Worm (Caenorhabditis elegans) whole organism, young adult: ENCODE measurements around the gene Y54G11A.2.

Source experiments
- B0261.1 ChIP-seq: sonication (generic microtip); optimal IDR thresholded peaks from 2 replicates; lab custom pipeline; 2016; ENCODE audit warnings: mild to moderate bottlenecking, missing genetic modification characterization, moderate library complexity, missing compliant biosample characterization
- B0336.3 ChIP-seq: fragments of 200-800 bp; sonication (Bioruptor generic); IDR thresholded peaks from 2 replicates; pipeline ENCODE4 v1.3.6; 2022; ENCODE audit warnings: missing genetic modification characterization, missing compliant biosample characterization
- C17E4.6 ChIP-seq: fragments of 200-800 bp; sonication (Bioruptor generic); IDR thresholded peaks from 2 replicates; pipeline ENCODE4 v1.3.6; 2022; ENCODE audit warnings: missing genetic modification reagents, missing genetic modification characterization, missing compliant biosample characterization
- D2030.7 ChIP-seq: fragments of 200-800 bp; sonication (Bioruptor generic); IDR thresholded peaks from 2 replicates; pipeline ENCODE4 v1.3.6; 2022; ENCODE audit warnings: missing genetic modification reagents, missing genetic modification characterization, missing compliant biosample characterization
- F39B2.1 ChIP-seq: fragments of 200-800 bp; sonication (Bioruptor generic); IDR thresholded peaks from 2 replicates; pipeline ENCODE4 v1.3.6; 2022; ENCODE audit warnings: missing genetic modification reagents, missing genetic modification characterization, missing compliant biosample characterization
- F57A8.1 ChIP-seq: fragments of 200-800 bp; sonication (Bioruptor generic); optimal IDR thresholded peaks from 2 replicates; lab custom pipeline; 2018; ENCODE audit warnings: mild to moderate bottlenecking, missing genetic modification characterization, moderate library complexity, missing compliant biosample characterization
- T07F8.4 ChIP-seq: sonication (generic microtip); optimal IDR thresholded peaks from 2 replicates; lab custom pipeline; 2016; ENCODE audit warnings: mild to moderate bottlenecking, missing genetic modification characterization, moderate library complexity, missing compliant biosample characterization
- attf-6 ChIP-seq: fragments of 200-800 bp; sonication (Bioruptor generic); IDR thresholded peaks from 2 replicates; pipeline ENCODE4 v1.3.6; 2022; ENCODE audit warnings: missing genetic modification reagents, missing genetic modification characterization, missing compliant biosample characterization
- bed-1 ChIP-seq: fragments of 200-800 bp; sonication (Bioruptor generic); IDR thresholded peaks from 2 replicates; pipeline ENCODE4 v1.3.6; 2022; ENCODE audit warnings: missing genetic modification reagents, missing genetic modification characterization, missing compliant biosample characterization
- cebp-1 ChIP-seq, 2 experiments: fragments of 200-800 bp in 1 of 2; sonication (Bioruptor generic) in 1 of 2; sonication (generic microtip) in 1 of 2; IDR thresholded peaks in 1 of 2; optimal IDR thresholded peaks in 1 of 2; 2 replicates each; pipeline versions ENCODE4 v1.3.6 to Lab custom; 2017 to 2022; ENCODE audit warnings: missing compliant biosample characterization in 2 of 2, missing genetic modification characterization in 2 of 2, mild to moderate bottlenecking in 1 of 2, missing genetic modification reagents in 1 of 2, moderate library complexity in 1 of 2
- cebp-2 ChIP-seq: fragments of 200-800 bp; sonication (Bioruptor generic); IDR thresholded peaks from 2 replicates; pipeline ENCODE4 v1.3.6; 2022; ENCODE audit warnings: missing genetic modification characterization, missing compliant biosample characterization
- ceh-91 ChIP-seq: fragments of 200-800 bp; sonication (Bioruptor generic); IDR thresholded peaks from 2 replicates; pipeline ENCODE4 v1.3.6; 2022; ENCODE audit warnings: missing genetic modification reagents, missing genetic modification characterization, missing compliant biosample characterization
- dox-1 ChIP-seq: fragments of 200-800 bp; sonication (Bioruptor generic); IDR thresholded peaks from 2 replicates; pipeline ENCODE4 v1.3.6; 2022; ENCODE audit warnings: missing genetic modification reagents, missing genetic modification characterization, missing compliant biosample characterization
- efl-1 ChIP-seq: fragments of 150-350 bp; optimal IDR thresholded peaks from 2 replicates; lab custom pipeline; 2014; ENCODE audit warnings: missing biosample characterization, missing genetic modification reagents, missing genetic modification characterization
- egl-44 ChIP-seq: fragments of 200-800 bp; sonication (Bioruptor generic); IDR thresholded peaks from 2 replicates; pipeline ENCODE4 v1.3.6; 2022; ENCODE audit warnings: missing genetic modification reagents, missing genetic modification characterization, missing compliant biosample characterization
- egrh-3 ChIP-seq: fragments of 200-800 bp; sonication (Bioruptor generic); IDR thresholded peaks from 2 replicates; pipeline ENCODE4 v1.3.6; 2022; ENCODE audit warnings: missing genetic modification reagents, missing genetic modification characterization, missing compliant biosample characterization
- gei-17 ChIP-seq: fragments of 200-800 bp; sonication (Bioruptor generic); optimal IDR thresholded peaks from 2 replicates; lab custom pipeline; 2018; ENCODE audit warnings: mild to moderate bottlenecking, missing genetic modification characterization, missing compliant biosample characterization
- him-1 ChIP-seq: sonication (generic microtip); optimal IDR thresholded peaks from 2 replicates; lab custom pipeline; 2016; ENCODE audit warnings: missing genotype, missing genetic modification reagents, missing genetic modification characterization, missing compliant biosample characterization
- hlh-26 ChIP-seq: fragments of 200-800 bp; sonication (Bioruptor generic); conservative IDR thresholded peaks from 2 replicates; pipeline ENCODE4 v1.3.6; 2022; ENCODE audit warnings: missing genetic modification reagents, missing genetic modification characterization, missing compliant biosample characterization
- hmg-1.2 ChIP-seq: fragments of 200-800 bp; sonication (Bioruptor generic); IDR thresholded peaks from 2 replicates; pipeline ENCODE4 v1.3.6; 2022; ENCODE audit warnings: missing genetic modification reagents, missing genetic modification characterization, missing compliant biosample characterization
- let-526 ChIP-seq: fragments of 200-800 bp; sonication (Bioruptor generic); IDR thresholded peaks from 2 replicates; pipeline ENCODE4 v1.3.6; 2022; ENCODE audit warnings: missing genetic modification reagents, missing genetic modification characterization, missing compliant biosample characterization
- lin-54 ChIP-seq: fragments of 200-800 bp; sonication (Bioruptor generic); optimal IDR thresholded peaks from 2 replicates; lab custom pipeline; 2018; ENCODE audit warnings: mild to moderate bottlenecking, missing genetic modification characterization, missing compliant biosample characterization
- lsy-27 ChIP-seq: sonication (generic microtip); optimal IDR thresholded peaks from 2 replicates; lab custom pipeline; 2017; ENCODE audit warnings: missing genetic modification characterization, mild to moderate bottlenecking, missing compliant biosample characterization, antibody characterized with exemption, missing genotype, borderline replicate concordance; ENCODE audit not compliant: insufficient read depth
- madf-3 ChIP-seq: fragments of 200-800 bp; sonication (Bioruptor generic); IDR thresholded peaks from 2 replicates; pipeline ENCODE4 v1.3.6; 2022; ENCODE audit warnings: missing genetic modification reagents, missing genetic modification characterization, missing compliant biosample characterization
- madf-8 ChIP-seq: fragments of 200-800 bp; sonication (Bioruptor generic); conservative IDR thresholded peaks from 2 replicates; pipeline ENCODE4 v1.3.6; 2022; ENCODE audit warnings: missing genetic modification reagents, missing genetic modification characterization, missing compliant biosample characterization
- nfyb-1 ChIP-seq: fragments of 200-800 bp; sonication (Bioruptor generic); IDR thresholded peaks from 2 replicates; pipeline ENCODE4 v1.3.6; 2022; ENCODE audit warnings: missing genetic modification reagents, missing genetic modification characterization, missing compliant biosample characterization
- pbrm-1 ChIP-seq: fragments of 200-800 bp; sonication (Bioruptor generic); IDR thresholded peaks from 2 replicates; pipeline ENCODE4 v1.3.6; 2022; ENCODE audit warnings: missing genetic modification reagents, missing genetic modification characterization, missing compliant biosample characterization
- pha-4 ChIP-seq: fragments of 150-350 bp; sonication (generic microtip); optimal IDR thresholded peaks from 2 replicates; lab custom pipeline; 2014; ENCODE audit warnings: missing biosample characterization, missing genetic modification reagents, missing genetic modification characterization
- rec-8 ChIP-seq, 2 experiments: sonication (generic microtip); optimal IDR thresholded peaks; 2 replicates each; lab custom pipeline; 2016; ENCODE audit warnings: mild to moderate bottlenecking in 2 of 2, missing genetic modification characterization in 2 of 2, missing genetic modification reagents in 2 of 2, missing genotype in 2 of 2, missing biosample characterization in 1 of 2, missing compliant biosample characterization in 1 of 2, moderate library complexity in 1 of 2
- sdz-38 ChIP-seq: sonication (generic microtip); optimal IDR thresholded peaks from 2 replicates; lab custom pipeline; 2016; ENCODE audit warnings: missing genotype, missing genetic modification characterization, missing compliant biosample characterization
- snpc-3.4 ChIP-seq: sonication (generic microtip); optimal IDR thresholded peaks from 2 replicates; lab custom pipeline; 2017; ENCODE audit warnings: missing genetic modification characterization, mild to moderate bottlenecking, missing compliant biosample characterization, antibody characterized with exemption, moderate library complexity, missing genotype, missing genetic modification reagents
- snpc-4 ChIP-seq, 5 experiments: fragments of 150-350 bp in 1 of 5; sonication (generic microtip) in 4 of 5; optimal IDR thresholded peaks; 2 replicates each; lab custom pipeline; 2014 to 2018; ENCODE audit warnings: missing genetic modification characterization in 5 of 5, missing biosample characterization in 3 of 5, antibody characterized with exemption in 2 of 5, mild to moderate bottlenecking in 2 of 5, missing compliant biosample characterization in 2 of 5, missing genotype in 2 of 5, moderate library complexity in 2 of 5, missing genetic modification reagents in 1 of 5
- tbp1 ChIP-seq: fragments of 200-800 bp; sonication (Bioruptor generic); optimal IDR thresholded peaks from 2 replicates; lab custom pipeline; 2018; ENCODE audit warnings: mild to moderate bottlenecking, missing genetic modification characterization, missing compliant biosample characterization
- unc-62 ChIP-seq: fragments of 150-350 bp; optimal IDR thresholded peaks from 2 replicates; lab custom pipeline; 2014; ENCODE audit warnings: missing biosample characterization, missing genetic modification reagents, missing genetic modification characterization
- zfh-2 ChIP-seq: fragments of 200-800 bp; sonication (Bioruptor generic); conservative IDR thresholded peaks from 2 replicates; pipeline ENCODE4 v1.3.6; 2022; ENCODE audit warnings: missing genetic modification reagents, missing genetic modification characterization, missing compliant biosample characterization
- ztf-18 ChIP-seq: sonication (generic microtip); optimal IDR thresholded peaks from 2 replicates; lab custom pipeline; 2016; ENCODE audit warnings: missing genotype, mild to moderate bottlenecking, missing genetic modification characterization, missing compliant biosample characterization
- ztf-22 ChIP-seq: fragments of 200-800 bp; sonication (Bioruptor generic); optimal IDR thresholded peaks from 2 replicates; lab custom pipeline; 2018; ENCODE audit warnings: mild to moderate bottlenecking, missing genetic modification characterization, moderate library complexity, missing compliant biosample characterization
- ztf-28 ChIP-seq: fragments of 200-800 bp; sonication (Bioruptor generic); IDR thresholded peaks from 2 replicates; pipeline ENCODE4 v1.3.6; 2022; ENCODE audit warnings: missing genetic modification reagents, missing genetic modification characterization, missing compliant biosample characterization

Gene Y54G11A.2

ce11 chrII:14237245-14237806, 14.8 kb upstream of the Y54G11A.2 start (continued):
- TF ChIP-seq ztf-28 (GFP tag; lab: Robert Waterston, UW) (no peak), tbp1 (GFP tag; lab: Kevin White, UChicago) (no peak), egl-44 (GFP tag; lab: Robert Waterston, UW) (no peak), dox-1 (GFP tag; lab: Robert Waterston, UW) (no peak), F39B2.1 (no peak), T07F8.4 (no peak), pbrm-1 (GFP tag; lab: Robert Waterston, UW) (0 out of 2 replicates have a peak, but pooled peaks have one; percentile 8), attf-6 (no peak), egrh-3 (GFP tag; lab: Robert Waterston, UW) (peak; percentile 89), cebp-2 (GFP tag; lab: Robert Waterston, UW) (no peak), madf-3 (GFP tag; lab: Robert Waterston, UW) (no peak), hlh-26 (GFP tag; lab: Robert Waterston, UW) (no peak), B0336.3 (GFP tag; lab: Robert Waterston, UW) (0 out of 2 replicates have a peak, but pooled peaks have one; percentile 35), zfh-2 (peak; percentile 91), hmg-1.2 (GFP tag; lab: Robert Waterston, UW) (no peak), let-526 (GFP tag; lab: Robert Waterston, UW) (peak; percentile 14; the same call in 1 of the 2 replicates), sdz-38 (tag; lab: Kevin White, UChicago) (no peak), D2030.7 (GFP tag; lab: Robert Waterston, UW) (no peak), efl-1 (no peak), snpc-3.4 (tag; lab: Kevin White, UChicago) (no peak)

- peak; percentile 52; the same call in 1 of the 2 replicates for TF ChIP-seq egrh-3 (GFP tag; lab: Robert Waterston, UW)
- peak; percentile 78 for TF ChIP-seq zfh-2
- TF ChIP-seq bed-1 (GFP tag; lab: Robert Waterston, UW) = no peak
These were observed 12.2 kb upstream of the Y54G11A.2 start for ce11 chrII:14239924-14240323.

DNA sequence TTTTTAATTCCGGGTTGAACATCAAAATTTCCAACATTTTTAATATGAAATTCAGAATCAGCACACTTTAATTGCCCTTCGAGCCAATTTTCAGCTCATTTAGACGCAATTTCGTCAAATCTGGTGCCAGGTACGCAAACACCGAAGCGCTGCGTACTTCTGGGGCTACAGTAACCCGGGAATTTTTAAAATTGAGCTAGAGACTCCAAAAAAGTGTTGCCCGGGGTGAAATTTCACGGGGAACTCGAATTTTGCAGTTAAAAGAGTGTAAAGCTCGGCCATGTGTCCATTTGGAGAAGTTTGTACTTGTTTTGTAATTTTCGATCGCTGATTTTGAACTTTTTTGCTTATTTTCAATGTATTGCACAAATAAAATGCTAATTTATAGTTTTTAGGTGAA, 9.9 kb upstream of the Y54G11A.2 start:
- TF ChIP-seq gei-17 (GFP tag; lab: Kevin White, UChicago) = no peak
- TF ChIP-seq cebp-1 (GFP tag; IDR thresholded peaks at IDR 0.05; lab: Robert Waterston, UW) = no peak
- TF ChIP-seq cebp-1 (tag; optimal IDR thresholded peaks at IDR 0.05; lab: Kevin White, UChicago) = no peak
- no peak for TF ChIP-seq ztf-18 (tag; lab: Kevin White, UChicago)
- no peak for TF ChIP-seq B0261.1 (tag; lab: Kevin White, UChicago)
- TF ChIP-seq unc-62 (GFP tag; lab: Kevin White, UChicago) = no peak
- TF ChIP-seq madf-8 (GFP tag; lab: Robert Waterston, UW) = no peak
- TF ChIP-seq lin-54 = no peak
- TF ChIP-seq ceh-91 = no peak
- no peak for TF ChIP-seq C17E4.6 (GFP tag; lab: Robert Waterston, UW)
- TF ChIP-seq pha-4 = no peak
- TF ChIP-seq him-1 = no peak
- TF ChIP-seq F57A8.1 (GFP tag; lab: Kevin White, UChicago) = no peak
- no peak for TF ChIP-seq snpc-4 (GFP tag; optimal IDR thresholded peaks at IDR 0.05; lab: Kevin White, UChicago)
- TF ChIP-seq snpc-4 (tag; optimal IDR thresholded peaks at IDR 0.05; lab: Kevin White, UChicago) = no peak
- TF ChIP-seq rec-8 (tag; optimal IDR thresholded peaks at IDR 0.05; lab: Kevin White, UChicago) = no peak
- TF ChIP-seq B0336.3 (GFP tag; lab: Robert Waterston, UW) = no peak
- TF ChIP-seq nfyb-1 (GFP tag; lab: Robert Waterston, UW) = no peak
- no peak for TF ChIP-seq lsy-27 (tag; lab: Kevin White, UChicago)
- no peak for TF ChIP-seq ztf-22 (GFP tag; lab: Kevin White, UChicago)
